Fruit fly (Drosophila melanogaster) whole organism, embryonic: Measurements from ENCODE around the gene RpL24-like.

Experiments
- BEAF-32 ChIP-seq: fragments of 200-800 bp; sonication (Bioruptor generic); optimal IDR thresholded peaks from 3 replicates; lab custom pipeline; 2017; ENCODE audit warnings: missing biosample characterization, missing genetic modification characterization, mild to moderate bottlenecking, moderate library complexity, missing genetic modification reagents
- Bdp1 ChIP-seq: fragments of 200-800 bp; sonication (Bioruptor generic); optimal IDR thresholded peaks from 3 replicates; lab custom pipeline; 2016; ENCODE audit warnings: missing biosample characterization, missing genetic modification characterization
- CG11696 ChIP-seq: fragments of 200-800 bp; sonication (Bioruptor generic); IDR thresholded peaks from 2 replicates; pipeline ENCODE4 v1.3.6; 2022; ENCODE audit warnings: missing biosample characterization, missing genetic modification characterization
- CG12071 ChIP-seq: fragments of 200-800 bp; sonication (Bioruptor generic); optimal IDR thresholded peaks from 3 replicates; lab custom pipeline; 2018; ENCODE audit warnings: missing biosample characterization, mild to moderate bottlenecking, missing genetic modification characterization
- CG13894 ChIP-seq: fragments of 200-800 bp; sonication (Bioruptor generic); optimal IDR thresholded peaks from 3 replicates; lab custom pipeline; 2018; ENCODE audit warnings: missing biosample characterization, mild to moderate bottlenecking, missing genetic modification characterization, moderate library complexity
- CG15269 ChIP-seq: fragments of 200-800 bp; sonication (Bioruptor generic); optimal IDR thresholded peaks from 2 replicates; lab custom pipeline; 2018; ENCODE audit warnings: missing biosample characterization, mild to moderate bottlenecking, missing genetic modification characterization, moderate library complexity
- CG1529 ChIP-seq: fragments of 200-800 bp; sonication (Bioruptor generic); optimal IDR thresholded peaks from 3 replicates; lab custom pipeline; 2018; ENCODE audit warnings: missing biosample characterization, missing genetic modification characterization
- CG15514 ChIP-seq: fragments of 200-800 bp; sonication (Bioruptor generic); optimal IDR thresholded peaks from 3 replicates; lab custom pipeline; 2017; ENCODE audit warnings: missing biosample characterization, missing genetic modification characterization, mild to moderate bottlenecking, moderate library complexity, missing genetic modification reagents
- CG1602 ChIP-seq: fragments of 200-800 bp; sonication (Bioruptor generic); optimal IDR thresholded peaks from 3 replicates; lab custom pipeline; 2016; ENCODE audit warnings: missing biosample characterization, missing genetic modification characterization
- CG2199 ChIP-seq: fragments of 200-800 bp; sonication (Bioruptor generic); IDR thresholded peaks from 3 replicates; pipeline ENCODE4 v1.3.6; 2022; ENCODE audit warnings: missing biosample characterization, missing genetic modification characterization
- CG31365 ChIP-seq: fragments of 200-800 bp; sonication (Bioruptor generic); optimal IDR thresholded peaks from 2 replicates; lab custom pipeline; 2018; ENCODE audit warnings: missing biosample characterization, mild to moderate bottlenecking, missing genetic modification characterization
- CG42726 ChIP-seq: fragments of 200-800 bp; sonication (Bioruptor generic); IDR thresholded peaks from 2 replicates; pipeline ENCODE4 v1.3.6; 2022; ENCODE audit warnings: missing biosample characterization, missing genetic modification characterization; ENCODE audit not compliant: partially characterized antibody
- CG4730 ChIP-seq: fragments of 200-800 bp; sonication (Bioruptor generic); IDR thresholded peaks from 2 replicates; pipeline ENCODE4 v1.3.6; 2022; ENCODE audit warnings: missing biosample characterization, missing genetic modification characterization
- CG5953 ChIP-seq: fragments of 200-800 bp; sonication (Bioruptor generic); IDR thresholded peaks from 2 replicates; pipeline ENCODE4 v1.3.6; 2022; ENCODE audit warnings: missing biosample characterization, missing genetic modification characterization
- Camta ChIP-seq: fragments of 200-800 bp; sonication (Bioruptor generic); optimal IDR thresholded peaks from 2 replicates; lab custom pipeline; 2016; ENCODE audit warnings: missing biosample characterization, missing genetic modification characterization
- CkIIα-i1 ChIP-seq: fragments of 200-800 bp; sonication (Bioruptor generic); IDR thresholded peaks from 2 replicates; pipeline ENCODE4 v1.3.6; 2022; ENCODE audit warnings: missing biosample characterization, missing genetic modification characterization
- D ChIP-seq, 2 experiments: fragments of 200-800 bp in 1 of 2; fragments of >200 bp in 1 of 2; sonication (Bioruptor generic) in 1 of 2; optimal IDR thresholded peaks; 2 replicates in 1 of 2; 3 replicates in 1 of 2; lab custom pipeline; 2017; ENCODE audit warnings: mild to moderate bottlenecking in 1 of 2, missing biosample characterization in 1 of 2, missing genetic modification characterization in 1 of 2, missing genetic modification reagents in 1 of 2
- Dfd ChIP-seq, 2 experiments: fragments of >200 bp; optimal IDR thresholded peaks; 2 replicates each; lab custom pipeline; 2017; ENCODE audit warnings: missing biosample characterization in 2 of 2, missing genetic modification characterization in 2 of 2
- Doc3 ChIP-seq: fragments of 200-800 bp; sonication (Bioruptor generic); IDR thresholded peaks from 3 replicates; pipeline ENCODE4 v1.3.6; 2022; ENCODE audit warnings: missing biosample characterization, missing genetic modification characterization; ENCODE audit not compliant: partially characterized antibody
- Ets97D ChIP-seq: fragments of 200-800 bp; sonication (Bioruptor generic); optimal IDR thresholded peaks from 3 replicates; lab custom pipeline; 2016; ENCODE audit warnings: missing biosample characterization, missing genetic modification characterization
- H15 ChIP-seq: fragments of 200-800 bp; sonication (Bioruptor generic); IDR thresholded peaks from 3 replicates; pipeline ENCODE4 v1.3.6; 2022; ENCODE audit warnings: missing biosample characterization, missing genetic modification characterization
- HLHmδ ChIP-seq: fragments of 200-800 bp; sonication (Bioruptor generic); optimal IDR thresholded peaks from 2 replicates; lab custom pipeline; 2018; ENCODE audit warnings: missing biosample characterization, mild to moderate bottlenecking, missing genetic modification characterization, moderate library complexity
- MTF-1 ChIP-seq: fragments of 200-800 bp; sonication (Bioruptor generic); optimal IDR thresholded peaks from 2 replicates; lab custom pipeline; 2018; ENCODE audit warnings: missing biosample characterization, mild to moderate bottlenecking, missing genetic modification characterization, borderline replicate concordance
- Oaz ChIP-seq: fragments of 200-800 bp; sonication (Bioruptor generic); IDR thresholded peaks from 2 replicates; pipeline ENCODE4 v1.3.6; 2022; ENCODE audit warnings: missing biosample characterization, missing genetic modification characterization
- Oli ChIP-seq: fragments of 200-800 bp; sonication (Bioruptor generic); optimal IDR thresholded peaks from 2 replicates; lab custom pipeline; 2018; ENCODE audit warnings: missing biosample characterization, mild to moderate bottlenecking, missing genetic modification characterization, moderate library complexity
- Sin3A ChIP-seq: fragments of >200 bp; optimal IDR thresholded peaks from 2 replicates; lab custom pipeline; 2018
- ato ChIP-seq: fragments of 200-800 bp; sonication (Bioruptor generic); IDR thresholded peaks from 2 replicates; pipeline ENCODE4 v1.3.6; 2022; ENCODE audit warnings: missing biosample characterization, missing genetic modification characterization; ENCODE audit not compliant: partially characterized antibody
- cad ChIP-seq: fragments of >200 bp; optimal IDR thresholded peaks from 2 replicates; lab custom pipeline; 2017; ENCODE audit warnings: missing biosample characterization, missing genetic modification characterization
- chm ChIP-seq: fragments of 200-800 bp; sonication (Bioruptor generic); IDR thresholded peaks from 2 replicates; pipeline ENCODE4 v1.3.6; 2022; ENCODE audit warnings: missing biosample characterization, missing genetic modification characterization
- croc ChIP-seq: fragments of 200-800 bp; sonication (Bioruptor generic); conservative IDR thresholded peaks from 3 replicates; pipeline ENCODE4 v1.3.6; 2022; ENCODE audit warnings: missing biosample characterization, missing genetic modification characterization
- crol ChIP-seq: fragments of 200-800 bp; sonication (Bioruptor generic); IDR thresholded peaks from 2 replicates; pipeline ENCODE4 v1.3.6; 2022; ENCODE audit warnings: missing biosample characterization, missing genetic modification characterization
- danr ChIP-seq: fragments of 200-800 bp; sonication (Bioruptor generic); IDR thresholded peaks from 2 replicates; pipeline ENCODE4 v1.3.6; 2022; ENCODE audit warnings: missing biosample characterization, missing genetic modification characterization
- esg ChIP-seq: fragments of 200-800 bp; sonication (Bioruptor generic); conservative IDR thresholded peaks from 2 replicates; pipeline ENCODE4 v1.3.6; 2022; ENCODE audit warnings: missing biosample characterization, missing genetic modification characterization
- fd102C ChIP-seq: fragments of 200-800 bp; sonication (Bioruptor generic); optimal IDR thresholded peaks from 2 replicates; lab custom pipeline; 2018; ENCODE audit warnings: missing biosample characterization, mild to moderate bottlenecking, missing genetic modification characterization, moderate library complexity
- fd64A ChIP-seq: fragments of 200-800 bp; sonication (Bioruptor generic); optimal IDR thresholded peaks from 3 replicates; lab custom pipeline; 2018; ENCODE audit warnings: missing biosample characterization, mild to moderate bottlenecking, missing genetic modification characterization
- ind ChIP-seq: fragments of 200-800 bp; sonication (Bioruptor generic); optimal IDR thresholded peaks from 3 replicates; lab custom pipeline; 2016; ENCODE audit warnings: missing biosample characterization, missing genetic modification characterization
- inv ChIP-seq: fragments of 200-800 bp; sonication (Bioruptor generic); IDR thresholded peaks from 2 replicates; pipeline ENCODE4 v1.3.6; 2022; ENCODE audit warnings: missing biosample characterization, missing genetic modification characterization; ENCODE audit not compliant: partially characterized antibody
- nerfin-1 ChIP-seq: fragments of 200-800 bp; sonication (Bioruptor generic); optimal IDR thresholded peaks from 3 replicates; lab custom pipeline; 2019; ENCODE audit warnings: missing biosample characterization, mild to moderate bottlenecking, missing genetic modification characterization, moderate library complexity
- nmo ChIP-seq: fragments of 200-800 bp; sonication (Bioruptor generic); optimal IDR thresholded peaks from 2 replicates; lab custom pipeline; 2018; ENCODE audit warnings: missing biosample characterization, mild to moderate bottlenecking, missing genetic modification characterization, moderate library complexity
- nom ChIP-seq: fragments of 200-800 bp; sonication (Bioruptor generic); optimal IDR thresholded peaks from 2 replicates; lab custom pipeline; 2017; ENCODE audit warnings: missing biosample characterization, missing genetic modification characterization, mild to moderate bottlenecking, moderate library complexity, missing genetic modification reagents
- org-1 ChIP-seq: fragments of 200-800 bp; sonication (Bioruptor generic); optimal IDR thresholded peaks from 2 replicates; lab custom pipeline; 2017; ENCODE audit warnings: missing biosample characterization, missing genetic modification characterization
- pzg ChIP-seq: fragments of 200-800 bp; sonication (Bioruptor generic); optimal IDR thresholded peaks from 3 replicates; lab custom pipeline; 2018; ENCODE audit warnings: missing biosample characterization, mild to moderate bottlenecking, missing genetic modification characterization, moderate library complexity
- row ChIP-seq: fragments of 200-800 bp; sonication (Bioruptor generic); IDR thresholded peaks from 3 replicates; pipeline ENCODE4 v1.3.6; 2022; ENCODE audit warnings: missing biosample characterization, missing genetic modification characterization
- scrt ChIP-seq: fragments of 200-800 bp; sonication (Bioruptor generic); optimal IDR thresholded peaks from 2 replicates; lab custom pipeline; 2018; ENCODE audit warnings: missing biosample characterization, mild to moderate bottlenecking, missing genetic modification characterization, moderate library complexity
- sens-2 ChIP-seq: fragments of 200-800 bp; sonication (Bioruptor generic); IDR thresholded peaks from 2 replicates; pipeline ENCODE4 v1.3.6; 2022; ENCODE audit warnings: missing biosample characterization, missing genetic modification characterization
- stwl ChIP-seq: fragments of 200-800 bp; sonication (Bioruptor generic); optimal IDR thresholded peaks from 3 replicates; lab custom pipeline; 2018; ENCODE audit warnings: missing biosample characterization, mild to moderate bottlenecking, missing genetic modification characterization, moderate library complexity
- unc-4 ChIP-seq: fragments of 200-800 bp; sonication (Bioruptor generic); IDR thresholded peaks from 2 replicates; pipeline ENCODE4 v1.3.6; 2022; ENCODE audit warnings: missing biosample characterization, missing genetic modification characterization; ENCODE audit not compliant: partially characterized antibody
- wdn ChIP-seq: fragments of 200-800 bp; sonication (Bioruptor generic); IDR thresholded peaks from 2 replicates; pipeline ENCODE4 v1.3.6; 2022; ENCODE audit warnings: missing biosample characterization, missing genetic modification characterization

Gene RpL24-like

dm6 chr3R:11458022-11458850, 26.9 kb upstream of the RpL24-like start (continued):
- TF ChIP-seq Ets97D (GFP tag; lab: Kevin White, UChicago) = no peak
- TF ChIP-seq CkIIα-i1 (GFP tag; lab: Robert Waterston, UW) = no peak
- no peak for TF ChIP-seq ato (GFP tag; lab: Robert Waterston, UW)
- 0 out of 2 replicates have a peak, but pooled peaks have one; percentile 38 for TF ChIP-seq sens-2 (GFP tag; lab: Robert Waterston, UW)
- TF ChIP-seq chm (GFP tag; lab: Robert Waterston, UW) = peak; percentile 68
- TF ChIP-seq danr = peak; percentile 58; the same call in 1 of the 2 replicates
- no peak for TF ChIP-seq CG11696 (GFP tag; lab: Robert Waterston, UW)
- no peak for TF ChIP-seq inv (GFP tag; lab: Robert Waterston, UW)
- TF ChIP-seq unc-4 (GFP tag; lab: Robert Waterston, UW) = no peak
- peak; percentile 78 for TF ChIP-seq CG4730
- peak; percentile 67 for TF ChIP-seq CG12071 (GFP tag; lab: Kevin White, UChicago)
- peak; percentile 5 for TF ChIP-seq CG31365 (tag; lab: Kevin White, UChicago)
- peak; percentile 61 for TF ChIP-seq CG15514 (GFP tag; lab: Kevin White, UChicago)
- no peak for TF ChIP-seq cad (GFP tag; lab: Kevin White, UChicago)
- peak; percentile 21 for TF ChIP-seq CG13894 (tag; lab: Kevin White, UChicago)
- peak; percentile 80 for TF ChIP-seq H15 (GFP tag; lab: Robert Waterston, UW)
- TF ChIP-seq Oaz (GFP tag; lab: Robert Waterston, UW) = peak; percentile 47; the same call in 1 of the 2 replicates
- no peak for TF ChIP-seq crol
- TF ChIP-seq row (GFP tag; lab: Robert Waterston, UW) = peak; percentile 90
- no peak for TF ChIP-seq CG42726 (GFP tag; lab: Robert Waterston, UW)
- TF ChIP-seq pzg (GFP tag; lab: Kevin White, UChicago) = no peak
- peak; percentile 59; the same call in 1 of the 2 replicates for TF ChIP-seq CG5953 (GFP tag; lab: Robert Waterston, UW)
- no peak for TF ChIP-seq BEAF-32 (GFP tag; lab: Kevin White, UChicago)
- TF ChIP-seq Bdp1 (GFP tag; lab: Kevin White, UChicago) = peak; percentile 47
- TF ChIP-seq MTF-1 = no peak
- no peak for TF ChIP-seq croc (GFP tag; lab: Robert Waterston, UW)
- TF ChIP-seq org-1 (GFP tag; lab: Kevin White, UChicago) = peak; percentile 29
- TF ChIP-seq Camta (GFP tag; lab: Kevin White, UChicago) = peak; percentile 56
- TF ChIP-seq CG15269 (tag; lab: Kevin White, UChicago) = peak; percentile 72
- peak; percentile 77 for TF ChIP-seq ind (GFP tag; lab: Kevin White, UChicago)
- no peak for TF ChIP-seq fd102C (GFP tag; lab: Kevin White, UChicago)
- TF ChIP-seq Oli (tag; lab: Kevin White, UChicago) = peak; percentile 60
- TF ChIP-seq Sin3A = no peak
- peak; percentile 39 for TF ChIP-seq scrt (GFP tag; lab: Kevin White, UChicago)
- TF ChIP-seq Dfd (GFP tag; optimal IDR thresholded peaks at IDR 0.05; lab: Kevin White, UChicago) = no peak
- TF ChIP-seq nom (GFP tag; lab: Kevin White, UChicago) = no peak
- TF ChIP-seq CG1602 = peak; percentile 33
- TF ChIP-seq fd64A (GFP tag; lab: Kevin White, UChicago) = no peak
- no peak for TF ChIP-seq stwl
- TF ChIP-seq Doc3 (GFP tag; lab: Robert Waterston, UW) = no peak
- TF ChIP-seq nerfin-1 (tag; lab: Kevin White, UChicago) = no peak
- TF ChIP-seq wdn (GFP tag; lab: Robert Waterston, UW) = peak; percentile 54; the same call in 1 of the 2 replicates
- no peak for TF ChIP-seq HLHmδ (GFP tag; lab: Kevin White, UChicago)
- TF ChIP-seq nmo (GFP tag; lab: Kevin White, UChicago) = peak; percentile 53
- TF ChIP-seq CG1529 (GFP tag; lab: Kevin White, UChicago) = no peak
- TF ChIP-seq esg (GFP tag; lab: Robert Waterston, UW) = peak; percentile 78
- no peak for TF ChIP-seq D (optimal IDR thresholded peaks at IDR 0.05; lab: Kevin White, UChicago)
- peak; percentile 24 for TF ChIP-seq D (GFP tag; optimal IDR thresholded peaks at IDR 0.05; lab: Kevin White, UChicago)
- 0 out of 3 replicates have a peak, but pooled peaks have one; percentile 37 for TF ChIP-seq CG2199 (GFP tag; lab: Robert Waterston, UW)
